Fruit fly (Drosophila melanogaster) whole organism, wandering third instar larva: ENCODE measurements around the gene CG7275.
A peak's percentile ranks its signal among the peaks of the same experiment; 100 is the strongest.

Experiments used
- Abd-B ChIP-seq: fragments of >200 bp; optimal IDR thresholded peaks from 2 replicates; lab custom pipeline; 2017; ENCODE audit warnings: missing biosample characterization, missing genetic modification characterization
- CG32264 ChIP-seq: fragments of 200-800 bp; sonication (Bioruptor generic); optimal IDR thresholded peaks from 2 replicates; lab custom pipeline; 2016; ENCODE audit warnings: missing biosample characterization, missing genetic modification characterization
- CG9705 ChIP-seq: fragments of 200-800 bp; sonication (Bioruptor generic); optimal IDR thresholded peaks from 2 replicates; lab custom pipeline; 2018; ENCODE audit warnings: missing biosample characterization, mild to moderate bottlenecking, missing genetic modification characterization
- CrebA ChIP-seq: fragments of 200-800 bp; sonication (Bioruptor generic); optimal IDR thresholded peaks from 2 replicates; lab custom pipeline; 2016; ENCODE audit warnings: missing biosample characterization, mild to moderate bottlenecking, missing genetic modification characterization, borderline replicate concordance
- Dfd ChIP-seq: fragments of >200 bp; optimal IDR thresholded peaks from 2 replicates; lab custom pipeline; 2017; ENCODE audit warnings: missing biosample characterization, missing genetic modification characterization
- Dif ChIP-seq: fragments of 200-275, 200-300 bp; sonication (Bioruptor generic); optimal IDR thresholded peaks from 2 replicates; lab custom pipeline; 2018; ENCODE audit warnings: missing biosample characterization, missing genetic modification characterization; ENCODE audit not compliant: partially characterized antibody
- GATAd ChIP-seq: sonication (Bioruptor generic); optimal IDR thresholded peaks from 2 replicates; lab custom pipeline; 2016; ENCODE audit warnings: missing biosample characterization, missing genetic modification characterization
- HLH106 ChIP-seq: fragments of 200-800 bp; optimal IDR thresholded peaks from 3 replicates; lab custom pipeline; 2019; ENCODE audit warnings: missing biosample characterization, mild to moderate bottlenecking, missing genetic modification characterization, moderate library complexity
- Hnf4 ChIP-seq: fragments of 200-800 bp; sonication (Bioruptor generic); optimal IDR thresholded peaks from 2 replicates; lab custom pipeline; 2016; ENCODE audit warnings: missing biosample characterization, mild to moderate bottlenecking, missing genetic modification characterization
- Hr78 ChIP-seq: fragments of >200 bp; optimal IDR thresholded peaks from 2 replicates; lab custom pipeline; 2017; ENCODE audit warnings: missing biosample characterization, missing genetic modification characterization
- Hr83 ChIP-seq: fragments of 200-300 bp; sonication (Bioruptor generic); optimal IDR thresholded peaks from 2 replicates; lab custom pipeline; 2016; ENCODE audit warnings: missing biosample characterization, mild to moderate bottlenecking, missing genetic modification characterization, moderate library complexity; ENCODE audit not compliant: poor library complexity, severe bottlenecking
- Jra ChIP-seq: sonication (Bioruptor generic); optimal IDR thresholded peaks from 2 replicates; lab custom pipeline; 2016; ENCODE audit warnings: missing biosample characterization, missing genetic modification characterization
- Mio ChIP-seq: sonication (Bioruptor generic); optimal IDR thresholded peaks from 2 replicates; lab custom pipeline; 2016; ENCODE audit warnings: missing biosample characterization, missing genetic modification characterization
- Myc ChIP-seq: fragments of >200 bp; optimal IDR thresholded peaks from 2 replicates; lab custom pipeline; 2017
- N ChIP-seq: fragments of >200 bp; optimal IDR thresholded peaks from 2 replicates; lab custom pipeline; 2018; ENCODE audit warnings: missing biosample characterization, missing external identifiers, missing genetic modification characterization
- OdsH ChIP-seq: fragments of 200-800 bp; sonication (Bioruptor generic); optimal IDR thresholded peaks from 2 replicates; lab custom pipeline; 2016; ENCODE audit warnings: missing biosample characterization, mild to moderate bottlenecking, missing genetic modification characterization
- Rel ChIP-seq, 2 experiments: fragments of 200-800 bp; sonication (Bioruptor generic) in 1 of 2; optimal IDR thresholded peaks; 2 replicates in 1 of 2; 3 replicates in 1 of 2; lab custom pipeline; 2016 to 2019; ENCODE audit warnings: mild to moderate bottlenecking in 2 of 2, missing biosample characterization in 2 of 2, missing genetic modification characterization in 2 of 2, moderate library complexity in 1 of 2
- Sp1 ChIP-seq: fragments of 200-800 bp; sonication (Bioruptor generic); optimal IDR thresholded peaks from 3 replicates; lab custom pipeline; 2019; ENCODE audit warnings: missing biosample characterization, mild to moderate bottlenecking, missing genetic modification characterization, moderate library complexity
- Vsx2 ChIP-seq: fragments of 200-300, 225-300 bp; sonication (Bioruptor generic); optimal IDR thresholded peaks from 2 replicates; lab custom pipeline; 2018; ENCODE audit warnings: missing biosample characterization, missing genetic modification characterization; ENCODE audit not compliant: partially characterized antibody
- br ChIP-seq: fragments of 200-800 bp; sonication (Bioruptor generic); optimal IDR thresholded peaks from 2 replicates; lab custom pipeline; 2016; ENCODE audit warnings: missing biosample characterization, missing genetic modification characterization
- brk ChIP-seq: fragments of 200-800 bp; sonication (Bioruptor generic); optimal IDR thresholded peaks from 2 replicates; lab custom pipeline; 2016; ENCODE audit warnings: missing biosample characterization, mild to moderate bottlenecking, missing genetic modification characterization
- dl ChIP-seq, 2 experiments: fragments of 175-275, 200-275 bp in 1 of 2; fragments of 200-275 bp in 1 of 2; sonication (Bioruptor generic); optimal IDR thresholded peaks; lab custom pipeline; 2018; ENCODE audit warnings: mild to moderate bottlenecking in 2 of 2, missing biosample characterization in 2 of 2, missing genetic modification characterization in 2 of 2, moderate library complexity in 2 of 2; ENCODE audit not compliant: partially characterized antibody in 2 of 2, insufficient read depth in 1 of 2
- dmrt93B ChIP-seq: fragments of 200-800 bp; sonication (Bioruptor generic); optimal IDR thresholded peaks from 2 replicates; lab custom pipeline; 2018; ENCODE audit warnings: missing biosample characterization, mild to moderate bottlenecking, missing genetic modification characterization
- dsf ChIP-seq: sonication (Bioruptor generic); optimal IDR thresholded peaks from 2 replicates; lab custom pipeline; 2016; ENCODE audit warnings: missing biosample characterization, missing genetic modification characterization, borderline replicate concordance
- ey ChIP-seq: fragments of 200-800 bp; sonication (Bioruptor generic); optimal IDR thresholded peaks from 2 replicates; lab custom pipeline; 2016; ENCODE audit warnings: missing biosample characterization, missing genetic modification characterization
- foxo ChIP-seq, 2 experiments: fragments of 200-800 bp; sonication (Bioruptor generic); optimal IDR thresholded peaks; 2 replicates in 1 of 2; 3 replicates in 1 of 2; lab custom pipeline; 2016 to 2017; ENCODE audit warnings: missing biosample characterization in 2 of 2, missing genetic modification characterization in 2 of 2
- fru ChIP-seq: fragments of 200-800 bp; sonication (Bioruptor generic); optimal IDR thresholded peaks from 3 replicates; lab custom pipeline; 2016; ENCODE audit warnings: missing biosample characterization, mild to moderate bottlenecking, missing genetic modification characterization
- h ChIP-seq: fragments of 200-800 bp; sonication (Bioruptor generic); optimal IDR thresholded peaks from 3 replicates; lab custom pipeline; 2016; ENCODE audit warnings: missing biosample characterization, mild to moderate bottlenecking, missing genetic modification characterization
- jim ChIP-seq: fragments of 175-275, 200-325 bp; sonication (Bioruptor generic); optimal IDR thresholded peaks from 2 replicates; lab custom pipeline; 2016; ENCODE audit warnings: missing biosample characterization, mild to moderate bottlenecking, missing genetic modification characterization
- lola ChIP-seq: fragments of >200 bp; optimal IDR thresholded peaks from 2 replicates; lab custom pipeline; 2017; ENCODE audit warnings: missing biosample characterization, missing genetic modification characterization
- pan ChIP-seq: fragments of >200 bp; optimal IDR thresholded peaks from 2 replicates; lab custom pipeline; 2017
- psq ChIP-seq: fragments of 200-800 bp; sonication (Bioruptor generic); optimal IDR thresholded peaks from 3 replicates; lab custom pipeline; 2017; ENCODE audit warnings: missing biosample characterization, mild to moderate bottlenecking, missing genetic modification characterization, moderate library complexity
- rgr ChIP-seq: fragments of 200-800 bp; sonication (Bioruptor generic); optimal IDR thresholded peaks from 3 replicates; lab custom pipeline; 2016; ENCODE audit warnings: missing biosample characterization, mild to moderate bottlenecking, missing genetic modification characterization
- sage ChIP-seq: fragments of 200-800 bp; sonication (Bioruptor generic); optimal IDR thresholded peaks from 2 replicates; lab custom pipeline; 2016; ENCODE audit warnings: missing biosample characterization, mild to moderate bottlenecking, missing genetic modification characterization
- sv ChIP-seq: fragments of 200-800 bp; sonication (Bioruptor generic); optimal IDR thresholded peaks from 3 replicates; lab custom pipeline; 2016; ENCODE audit warnings: missing biosample characterization, missing genetic modification characterization
- tai ChIP-seq: sonication (Bioruptor generic); optimal IDR thresholded peaks from 2 replicates; lab custom pipeline; 2016; ENCODE audit warnings: missing biosample characterization, missing genetic modification characterization
- usp ChIP-seq: fragments of >200 bp; optimal IDR thresholded peaks from 2 replicates; lab custom pipeline; 2017; ENCODE audit warnings: missing biosample characterization, missing genetic modification characterization
- woc ChIP-seq: sonication (Bioruptor generic); optimal IDR thresholded peaks from 2 replicates; lab custom pipeline; 2016; ENCODE audit warnings: missing biosample characterization, mild to moderate bottlenecking, missing genetic modification characterization

Gene CG7275

dm6 chr3L:15534274-15535227 lies 35.8 kb downstream of the CG7275 start:
- TF ChIP-seq pan (lab: Kevin White, UChicago) (peak; percentile 89), rgr (GFP tag; lab: Kevin White, UChicago) (peak; percentile 58), N (no peak), dmrt93B (GFP tag; lab: Kevin White, UChicago) (peak; percentile 78), foxo (GFP tag; optimal IDR thresholded peaks at IDR 0.05; lab: Kevin White, UChicago) (peak; percentile 32 to 76), Dfd (GFP tag; lab: Kevin White, UChicago) (no peak), usp (GFP tag; lab: Kevin White, UChicago) (no peak), GATAd (no peak), brk (GFP tag; lab: Kevin White, UChicago) (no peak), Hnf4 (GFP tag; lab: Kevin White, UChicago) (peak; percentile 75), Abd-B (GFP tag; lab: Kevin White, UChicago) (no peak), lola (GFP tag; lab: Kevin White, UChicago) (no peak), jim (GFP tag; lab: Kevin White, UChicago) (no peak), dsf (GFP tag; lab: Kevin White, UChicago) (no peak), HLH106 (peak; percentile 77), ey (GFP tag; lab: Kevin White, UChicago) (peak; percentile 75), CrebA (GFP tag; lab: Kevin White, UChicago) (peak; percentile 31), Jra (GFP tag; lab: Kevin White, UChicago) (peak; percentile 23), OdsH (GFP tag; lab: Kevin White, UChicago) (peak; percentile 64), tai (GFP tag; lab: Kevin White, UChicago) (peak; percentile 75), CG9705 (peak; percentile 32), Sp1 (peak; percentile 88), CG32264 (GFP tag; lab: Kevin White, UChicago) (no peak), Mio (GFP tag; lab: Kevin White, UChicago) (no peak), sage (GFP tag; lab: Kevin White, UChicago) (no peak), br (peak; percentile 65), Myc (lab: Kevin White, UChicago) (no peak), Hr83 (GFP tag; lab: Kevin White, UChicago) (no peak), fru (GFP tag; lab: Kevin White, UChicago) (peak; percentile 71), Rel (GFP tag; optimal IDR thresholded peaks at IDR 0.05; lab: Kevin White, UChicago) (no peak), Rel (tag; optimal IDR thresholded peaks at IDR 0.05; lab: Kevin White, UChicago) (peak; percentile 15), sv (peak; percentile 54), woc (GFP tag; lab: Kevin White, UChicago) (peak; percentile 95), Dif (GFP tag; lab: Kevin White, UChicago) (peak; percentile 88), dl (GFP tag; optimal IDR thresholded peaks at IDR 0.05; lab: Kevin White, UChicago; ENCODE audit: insufficient read depth in 1 of 2, partially characterized antibody in 2 of 2) (peak; percentile 53 to 59), h (GFP tag; lab: Kevin White, UChicago) (peak; percentile 57), psq (GFP tag; lab: Kevin White, UChicago) (peak; percentile 69), Vsx2 (no peak), Hr78 (GFP tag; lab: Kevin White, UChicago) (no peak)

dm6 chr3L:15535228-15535598 lies 36.5 kb downstream of the CG7275 start, which contains the start of gene CrebA:
TSS of gene CrebA (plus strand) at chr3L:15535395.
- TF ChIP-seq Hr83 (GFP tag; lab: Kevin White, UChicago) (peak; percentile 80), brk (GFP tag; lab: Kevin White, UChicago) (no peak), Vsx2 (peak; percentile 81), GATAd (no peak), Rel (GFP tag; optimal IDR thresholded peaks at IDR 0.05; lab: Kevin White, UChicago) (no peak), Rel (tag; optimal IDR thresholded peaks at IDR 0.05; lab: Kevin White, UChicago) (peak; percentile 18), dl (GFP tag; optimal IDR thresholded peaks at IDR 0.05; lab: Kevin White, UChicago; ENCODE audit: insufficient read depth in 1 of 2, partially characterized antibody in 2 of 2) (peak; percentile 83 to 89), br (no peak), dsf (GFP tag; lab: Kevin White, UChicago) (no peak), tai (GFP tag; lab: Kevin White, UChicago) (no peak), sage (GFP tag; lab: Kevin White, UChicago) (peak; percentile 31), lola (GFP tag; lab: Kevin White, UChicago) (no peak), Hnf4 (GFP tag; lab: Kevin White, UChicago) (no peak), sv (no peak), pan (lab: Kevin White, UChicago) (no peak), psq (GFP tag; lab: Kevin White, UChicago) (no peak), N (no peak), Hr78 (GFP tag; lab: Kevin White, UChicago) (no peak), Dif (GFP tag; lab: Kevin White, UChicago) (peak; percentile 91), CG9705 (no peak)
